Worm (Caenorhabditis elegans): ENCODE measurements around the gene srt-42.

Gene srt-42

DNA sequence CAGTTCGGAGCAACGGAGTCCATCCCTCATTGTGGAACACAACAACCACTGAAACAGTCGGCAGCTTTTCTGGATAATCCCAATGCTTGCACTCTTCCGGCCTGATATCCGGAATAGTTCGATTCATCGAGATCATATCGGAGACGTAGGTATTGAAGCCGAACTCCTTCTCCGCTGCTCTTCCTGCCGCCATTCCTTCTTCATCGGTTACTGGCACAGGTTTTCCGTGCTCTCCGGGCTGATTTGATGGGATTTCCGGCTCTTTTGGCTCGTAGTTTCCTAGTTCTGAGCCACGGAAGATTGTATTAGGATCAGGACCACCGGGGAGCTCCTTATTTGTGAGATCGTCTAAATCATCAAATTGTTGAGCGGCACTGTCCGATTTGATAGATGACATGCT is 12.8 kb downstream of the srt-42 start:
- TF ChIP-seq mdl-1 (tag; optimal IDR thresholded peaks at IDR 0.05) (no peak), lin-39 (tag; optimal IDR thresholded peaks at IDR 0.05) (no peak), eor-1 (tag; optimal IDR thresholded peaks at IDR 0.05) (no peak), zag-1 (tag; optimal IDR thresholded peaks at IDR 0.05) (no peak), ceh-9 (tag; optimal IDR thresholded peaks at IDR 0.05) (no peak), nhr-28 (tag; optimal IDR thresholded peaks at IDR 0.05) (no peak), jun-1 (tag; optimal IDR thresholded peaks at IDR 0.05) (no peak), ztf-11 (tag; optimal IDR thresholded peaks at IDR 0.05) (no peak), pha-4 (tag; optimal IDR thresholded peaks at IDR 0.05) (no peak), nhr-43 (tag; optimal IDR thresholded peaks at IDR 0.05; ENCODE audit: poor library complexity, severe bottlenecking) (no peak), ama-1 (optimal IDR thresholded peaks at IDR 0.05) (no peak), elt-1 (tag; optimal IDR thresholded peaks at IDR 0.05) (no peak), daf-12 (tag; optimal IDR thresholded peaks at IDR 0.05) (no peak), hmg-11 (tag; optimal IDR thresholded peaks at IDR 0.05) (no peak), tbx-2 (tag; optimal IDR thresholded peaks at IDR 0.05) (no peak), nhr-77 (tag; optimal IDR thresholded peaks at IDR 0.05) (no peak), pqm-1 (tag; optimal IDR thresholded peaks at IDR 0.05) (no peak), R02D3.7 (tag; optimal IDR thresholded peaks at IDR 0.05) (no peak), ceh-16 (tag; optimal IDR thresholded peaks at IDR 0.05) (no peak)

DNA sequence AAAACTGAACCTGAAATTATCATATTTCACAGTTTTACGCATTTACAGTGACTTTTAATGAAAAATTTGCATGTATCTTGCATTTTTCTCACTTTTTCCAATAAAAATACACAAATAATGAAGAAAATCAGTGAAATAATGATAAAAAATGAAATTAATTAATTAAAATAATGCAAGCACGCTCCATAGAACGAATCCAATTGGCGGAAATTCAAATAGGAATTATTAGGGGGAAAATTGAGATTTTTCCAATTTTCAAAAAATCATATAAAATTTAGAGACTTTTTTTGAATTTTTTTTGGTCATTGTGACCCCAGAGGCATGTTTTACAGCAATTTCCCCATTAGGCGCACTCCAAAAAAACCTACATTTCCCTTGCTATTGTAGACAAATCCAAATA is 13.5 kb downstream of the srt-42 start:
- TF ChIP-seq ceh-16 (tag; optimal IDR thresholded peaks at IDR 0.05) (no peak), fkh-10 (GFP tag; optimal IDR thresholded peaks at IDR 0.05) (no peak), ztf-11 (tag; optimal IDR thresholded peaks at IDR 0.05) (no peak), nhr-28 (tag; optimal IDR thresholded peaks at IDR 0.05) (no peak), zag-1 (tag; optimal IDR thresholded peaks at IDR 0.05) (no peak)

- TF ChIP-seq elt-2 (tag; optimal IDR thresholded peaks at IDR 0.05): peak; percentile 14
- no peak for TF ChIP-seq sea-2 (GFP tag; optimal IDR thresholded peaks at IDR 0.05)
- peak; percentile 3 for TF ChIP-seq fkh-10 (GFP tag; optimal IDR thresholded peaks at IDR 0.05)
- no peak for TF ChIP-seq egl-5 (tag; optimal IDR thresholded peaks at IDR 0.05)
- TF ChIP-seq pha-4 (tag; optimal IDR thresholded peaks at IDR 0.05): peak; percentile 44
- no peak for TF ChIP-seq pqm-1 (tag; optimal IDR thresholded peaks at IDR 0.05)
- no peak for TF ChIP-seq snpc-4 (tag; optimal IDR thresholded peaks at IDR 0.05)
- TF ChIP-seq nfya-1 (tag; optimal IDR thresholded peaks at IDR 0.05; ENCODE audit: insufficient read depth): peak; percentile 45
These were observed 14.0 kb downstream of the srt-42 start, which contains the start of the genes gly-7 and mrpl-39 for ce11 chrV:1821287-1821686. gly-7 (minus strand) TSS chrV:1821323. mrpl-39 (plus strand) TSS chrV:1821579.

DNA sequence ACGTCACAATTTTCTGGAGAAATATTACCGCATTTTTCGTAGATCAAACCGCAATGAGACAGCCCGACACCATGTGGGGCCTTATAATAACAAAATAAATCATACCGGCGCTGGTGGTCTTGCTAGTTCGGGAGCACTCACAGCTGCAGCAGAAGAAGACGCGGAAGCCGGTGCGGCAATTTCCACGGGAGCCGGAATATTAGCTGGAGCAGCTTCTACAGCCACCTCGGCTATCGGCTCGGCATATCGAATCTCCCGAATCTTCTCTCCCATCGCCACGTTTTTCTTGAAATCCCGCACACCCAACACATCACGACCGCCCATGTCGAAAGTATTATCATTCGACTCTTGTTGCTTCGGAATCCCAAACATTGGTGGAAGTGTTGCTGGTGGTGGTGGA is 17.3 kb downstream of the srt-42 start:
- no peak for TF ChIP-seq skn-1 (tag; optimal IDR thresholded peaks at IDR 0.05)
- no peak for TF ChIP-seq nhr-28 (tag; optimal IDR thresholded peaks at IDR 0.05)
- TF ChIP-seq nhr-25 (tag; optimal IDR thresholded peaks at IDR 0.05): no peak
- TF ChIP-seq fkh-10 (GFP tag; optimal IDR thresholded peaks at IDR 0.05): no peak
- no peak for TF ChIP-seq fkh-2 (tag; optimal IDR thresholded peaks at IDR 0.05)
- TF ChIP-seq nhr-43 (tag; optimal IDR thresholded peaks at IDR 0.05; ENCODE audit: poor library complexity, severe bottlenecking): no peak
- TF ChIP-seq jun-1 (tag; optimal IDR thresholded peaks at IDR 0.05): no peak
- no peak for TF ChIP-seq ceh-9 (tag; optimal IDR thresholded peaks at IDR 0.05)
- no peak for TF ChIP-seq ztf-4 (tag; optimal IDR thresholded peaks at IDR 0.05)
- TF ChIP-seq lin-39 (tag; optimal IDR thresholded peaks at IDR 0.05): no peak
- TF ChIP-seq elt-3 (tag; optimal IDR thresholded peaks at IDR 0.05): no peak
- no peak for TF ChIP-seq pqm-1 (tag; optimal IDR thresholded peaks at IDR 0.05)
- no peak for TF ChIP-seq lsy-12 (tag; optimal IDR thresholded peaks at IDR 0.05)
- no peak for TF ChIP-seq snpc-4 (tag; optimal IDR thresholded peaks at IDR 0.05)
- no peak for TF ChIP-seq tbx-2 (tag; optimal IDR thresholded peaks at IDR 0.05)
- no peak for TF ChIP-seq nhr-23 (tag; optimal IDR thresholded peaks at IDR 0.05)

DNA sequence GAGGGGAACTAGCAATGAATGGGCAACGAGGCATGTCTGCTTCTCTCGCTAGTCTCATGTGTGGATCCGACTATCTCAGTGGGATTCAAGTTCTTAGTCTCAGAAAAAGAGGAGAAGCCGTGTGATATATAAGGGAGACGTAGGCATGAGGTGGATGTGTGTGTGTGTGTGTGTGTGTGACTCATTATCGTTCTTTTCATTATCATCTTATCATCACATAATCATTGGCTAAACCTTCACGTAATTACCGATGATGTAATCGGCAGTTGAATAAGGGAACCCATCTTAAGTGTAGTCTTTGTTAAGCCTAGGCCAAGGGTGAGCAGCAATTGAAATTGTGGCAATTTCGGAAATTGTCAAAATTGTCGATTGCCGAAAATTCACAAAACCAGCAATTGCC is 22.7 kb downstream of the srt-42 start, which contains the start of gene Y32G9B.1:
TSS of gene Y32G9B.1 (minus strand) at position 101 of the 400 bp plus-strand sequence.
- TF ChIP-seq eor-1 (tag; optimal IDR thresholded peaks at IDR 0.05) (no peak), nhr-25 (tag; optimal IDR thresholded peaks at IDR 0.05) (peak; percentile 48)

ce11 chrV:1841744-1842143 is 34.5 kb downstream of the srt-42 start, which contains the start of gene T10B5.8:
T10B5.8 (plus strand) TSS chrV:1842044.
- no peak for TF ChIP-seq ceh-9 (tag; optimal IDR thresholded peaks at IDR 0.05)
- TF ChIP-seq nhr-11 (tag; optimal IDR thresholded peaks at IDR 0.05): no peak
- TF ChIP-seq ceh-82 (tag; optimal IDR thresholded peaks at IDR 0.05): no peak
- TF ChIP-seq ztf-4 (tag; optimal IDR thresholded peaks at IDR 0.05): no peak
- no peak for TF ChIP-seq lsy-12 (tag; optimal IDR thresholded peaks at IDR 0.05)
- no peak for TF ChIP-seq unc-62 (GFP tag; optimal IDR thresholded peaks at IDR 0.05)
- TF ChIP-seq skn-1 (tag; optimal IDR thresholded peaks at IDR 0.05): no peak
